Fruit fly (Drosophila melanogaster) whole organism, prepupa: ENCODE data around the gene CG11560.

Experiments used
- CG10631 ChIP-seq: fragments of 200-800 bp; sonication (Bioruptor generic); optimal IDR thresholded peaks from 2 replicates; lab custom pipeline; 2016; ENCODE audit warnings: missing biosample characterization, missing genetic modification characterization
- CG10669 ChIP-seq: fragments of 200-800 bp; sonication (Bioruptor generic); optimal IDR thresholded peaks from 3 replicates; lab custom pipeline; 2018; ENCODE audit warnings: missing biosample characterization, mild to moderate bottlenecking, missing genetic modification characterization, moderate library complexity
- CG11762 ChIP-seq: fragments of 200-800 bp; sonication (Bioruptor generic); optimal IDR thresholded peaks from 3 replicates; lab custom pipeline; 2016; ENCODE audit warnings: missing biosample characterization, missing genetic modification characterization; ENCODE audit not compliant: insufficient read depth
- CG11902 ChIP-seq: fragments of 200-800 bp; sonication (Bioruptor generic); optimal IDR thresholded peaks from 3 replicates; lab custom pipeline; 2016; ENCODE audit warnings: missing biosample characterization, missing genetic modification characterization
- CG15336 ChIP-seq: fragments of 200-800 bp; sonication (Bioruptor generic); IDR thresholded peaks from 2 replicates; pipeline ENCODE4 v1.3.6; 2022; ENCODE audit warnings: missing biosample characterization, missing genetic modification characterization
- CG1621 ChIP-seq: fragments of 200-800 bp; sonication (Bioruptor generic); optimal IDR thresholded peaks from 3 replicates; lab custom pipeline; 2018; ENCODE audit warnings: missing biosample characterization, mild to moderate bottlenecking, missing genetic modification characterization
- CG16779 ChIP-seq: fragments of 200-800 bp; sonication (Bioruptor generic); optimal IDR thresholded peaks from 3 replicates; lab custom pipeline; 2017; ENCODE audit warnings: missing biosample characterization, mild to moderate bottlenecking, missing genetic modification characterization
- CG3032 ChIP-seq: fragments of 200-800 bp; optimal IDR thresholded peaks from 2 replicates; lab custom pipeline; 2019; ENCODE audit warnings: missing biosample characterization, mild to moderate bottlenecking, missing genetic modification characterization, moderate library complexity
- CG31627 ChIP-seq: fragments of 200-800 bp; sonication (Bioruptor generic); optimal IDR thresholded peaks from 3 replicates; lab custom pipeline; 2016; ENCODE audit warnings: missing biosample characterization, missing genetic modification characterization
- CG32006 ChIP-seq: fragments of 200-800 bp; sonication (Bioruptor generic); optimal IDR thresholded peaks from 3 replicates; lab custom pipeline; 2017; ENCODE audit warnings: missing biosample characterization, mild to moderate bottlenecking, missing genetic modification characterization
- CG34406 ChIP-seq: fragments of 200-800 bp; sonication (Bioruptor generic); optimal IDR thresholded peaks from 3 replicates; lab custom pipeline; 2016; ENCODE audit warnings: missing biosample characterization, missing genetic modification characterization
- CG4318 ChIP-seq: fragments of 200-800 bp; sonication (Bioruptor generic); optimal IDR thresholded peaks from 3 replicates; lab custom pipeline; 2017; ENCODE audit warnings: missing biosample characterization, mild to moderate bottlenecking, missing genetic modification characterization
- CG6276 ChIP-seq: fragments of 200-800 bp; sonication (Bioruptor generic); optimal IDR thresholded peaks from 2 replicates; lab custom pipeline; 2017; ENCODE audit warnings: missing biosample characterization, mild to moderate bottlenecking, missing genetic modification characterization
- CG6792 ChIP-seq: fragments of 200-800 bp; sonication (Bioruptor generic); optimal IDR thresholded peaks from 3 replicates; lab custom pipeline; 2016; ENCODE audit warnings: missing biosample characterization, missing genetic modification characterization
- CG6808 ChIP-seq: fragments of 200-800 bp; sonication (Bioruptor generic); optimal IDR thresholded peaks from 3 replicates; lab custom pipeline; 2017; ENCODE audit warnings: missing biosample characterization, missing genetic modification characterization, mild to moderate bottlenecking, moderate library complexity, missing genetic modification reagents
- CG6854 ChIP-seq: fragments of 200-800 bp; sonication (Bioruptor generic); optimal IDR thresholded peaks from 2 replicates; lab custom pipeline; 2017; ENCODE audit warnings: missing biosample characterization, mild to moderate bottlenecking, missing genetic modification characterization
- CG7368 ChIP-seq: fragments of 200-800 bp; sonication (Bioruptor generic); optimal IDR thresholded peaks from 3 replicates; lab custom pipeline; 2016; ENCODE audit warnings: missing biosample characterization, missing genetic modification characterization
- CG8119 ChIP-seq: fragments of 200-800 bp; sonication (Bioruptor generic); IDR thresholded peaks from 3 replicates; pipeline ENCODE4 v1.3.6; 2022; ENCODE audit warnings: missing biosample characterization, missing genetic modification characterization
- CG8319 ChIP-seq: fragments of 200-800 bp; sonication (Bioruptor generic); optimal IDR thresholded peaks from 3 replicates; lab custom pipeline; 2016; ENCODE audit warnings: missing biosample characterization, missing genetic modification characterization
- CG9139 ChIP-seq: fragments of 200-800 bp; sonication (Bioruptor generic); optimal IDR thresholded peaks from 3 replicates; lab custom pipeline; 2017; ENCODE audit warnings: missing biosample characterization, mild to moderate bottlenecking, missing genetic modification characterization
- Eip75B ChIP-seq: fragments of 200-800 bp; sonication (Bioruptor generic); optimal IDR thresholded peaks from 3 replicates; lab custom pipeline; 2016; ENCODE audit warnings: missing biosample characterization, missing genetic modification characterization
- Eip78C ChIP-seq: fragments of 200-800 bp; sonication (Bioruptor generic); peaks from one replicate; lab custom pipeline; 2016; ENCODE audit warnings: missing biosample characterization, missing genetic modification characterization
- Eip93F ChIP-seq: fragments of 200-800 bp; sonication (Bioruptor generic); optimal IDR thresholded peaks from 2 replicates; lab custom pipeline; 2016; ENCODE audit warnings: missing biosample characterization, mild to moderate bottlenecking, missing genetic modification characterization
- Ets21C ChIP-seq: fragments of 200-800 bp; sonication (Bioruptor generic); optimal IDR thresholded peaks from 3 replicates; lab custom pipeline; 2016; ENCODE audit warnings: missing biosample characterization, missing genetic modification characterization
- Ets96B ChIP-seq: fragments of 200-800 bp; optimal IDR thresholded peaks from 2 replicates; lab custom pipeline; 2019; ENCODE audit warnings: missing biosample characterization, mild to moderate bottlenecking, missing genetic modification characterization, moderate library complexity
- Hr38 ChIP-seq: sonication (Bioruptor generic); optimal IDR thresholded peaks from 2 replicates; lab custom pipeline; 2016; ENCODE audit warnings: missing biosample characterization, missing genetic modification characterization
- Hr39 ChIP-seq: fragments of 200-800 bp; sonication (Bioruptor generic); optimal IDR thresholded peaks from 2 replicates; lab custom pipeline; 2016; ENCODE audit warnings: missing biosample characterization, missing genetic modification characterization
- Lpt ChIP-seq: fragments of 200-800 bp; sonication (Bioruptor generic); optimal IDR thresholded peaks from 3 replicates; lab custom pipeline; 2016; ENCODE audit warnings: missing biosample characterization, missing genetic modification characterization
- Met ChIP-seq: fragments of 200-800 bp; sonication (Bioruptor generic); optimal IDR thresholded peaks from 3 replicates; lab custom pipeline; 2016; ENCODE audit warnings: missing biosample characterization, missing genetic modification characterization
- OdsH ChIP-seq: fragments of 200-800 bp; sonication (Bioruptor generic); optimal IDR thresholded peaks from 3 replicates; lab custom pipeline; 2016; ENCODE audit warnings: missing biosample characterization, missing genetic modification characterization
- Smox ChIP-seq: fragments of 200-800 bp; sonication (Bioruptor generic); optimal IDR thresholded peaks from 3 replicates; lab custom pipeline; 2016; ENCODE audit warnings: missing biosample characterization, missing genetic modification characterization
- Sox102F ChIP-seq: fragments of 200-800 bp; sonication (Bioruptor generic); optimal IDR thresholded peaks from 2 replicates; lab custom pipeline; 2016; ENCODE audit warnings: missing biosample characterization, mild to moderate bottlenecking, missing genetic modification characterization
- Sox15 ChIP-seq: fragments of 200-800 bp; sonication (Bioruptor generic); optimal IDR thresholded peaks from 3 replicates; lab custom pipeline; 2016; ENCODE audit warnings: missing biosample characterization, missing genetic modification characterization
- achi ChIP-seq: fragments of 200-800 bp; sonication (Bioruptor generic); optimal IDR thresholded peaks from 3 replicates; lab custom pipeline; 2016; ENCODE audit warnings: missing biosample characterization, missing genetic modification characterization
- acj6 ChIP-seq: fragments of 200-800 bp; sonication (Bioruptor generic); optimal IDR thresholded peaks from 3 replicates; lab custom pipeline; 2016; ENCODE audit warnings: missing biosample characterization, missing genetic modification characterization
- cyc ChIP-seq: fragments of 200-800 bp; sonication (Bioruptor generic); optimal IDR thresholded peaks from 3 replicates; lab custom pipeline; 2016; ENCODE audit warnings: missing biosample characterization, missing genetic modification characterization
- dac ChIP-seq: fragments of 200-800 bp; sonication (Bioruptor generic); optimal IDR thresholded peaks from 2 replicates; lab custom pipeline; 2017; ENCODE audit warnings: missing biosample characterization, mild to moderate bottlenecking, missing genetic modification characterization
- dsx ChIP-seq: fragments of 200-800 bp; optimal IDR thresholded peaks from 3 replicates; lab custom pipeline; 2019; ENCODE audit warnings: missing biosample characterization, mild to moderate bottlenecking, missing genetic modification characterization, moderate library complexity; ENCODE audit not compliant: poor library complexity, severe bottlenecking
- esn ChIP-seq: fragments of 200-800 bp; sonication (Bioruptor generic); optimal IDR thresholded peaks from 2 replicates; lab custom pipeline; 2016; ENCODE audit warnings: missing biosample characterization, mild to moderate bottlenecking, missing genetic modification characterization, moderate library complexity
- fd59A ChIP-seq: fragments of 200-800 bp; sonication (Bioruptor generic); optimal IDR thresholded peaks from 2 replicates; lab custom pipeline; 2017; ENCODE audit warnings: missing biosample characterization, mild to moderate bottlenecking, missing genetic modification characterization, missing genetic modification reagents
- net ChIP-seq: fragments of 200-800 bp; sonication (Bioruptor generic); optimal IDR thresholded peaks from 3 replicates; lab custom pipeline; 2016; ENCODE audit warnings: missing biosample characterization, missing genetic modification characterization
- ss ChIP-seq, 2 experiments: fragments of 200-800 bp; sonication (Bioruptor generic); optimal IDR thresholded peaks; 2 replicates in 1 of 2; 3 replicates in 1 of 2; lab custom pipeline; 2017 to 2018; ENCODE audit warnings: mild to moderate bottlenecking in 2 of 2, missing biosample characterization in 2 of 2, missing genetic modification characterization in 2 of 2, moderate library complexity in 1 of 2
- svp ChIP-seq: fragments of 200-800 bp; sonication (Bioruptor generic); peaks from one replicate; lab custom pipeline; 2016; ENCODE audit warnings: missing biosample characterization, missing genetic modification characterization
- topi ChIP-seq: fragments of 200-800 bp; sonication (Bioruptor generic); optimal IDR thresholded peaks from 3 replicates; lab custom pipeline; 2016; ENCODE audit warnings: missing biosample characterization, missing genetic modification characterization
- vri ChIP-seq: fragments of 200-800 bp; sonication (Bioruptor generic); optimal IDR thresholded peaks from 3 replicates; lab custom pipeline; 2016; ENCODE audit warnings: missing biosample characterization, mild to moderate bottlenecking, missing genetic modification characterization

Gene CG11560

dm6 chr3L:12096799-12097662 is 22.8 kb upstream of the CG11560 start (continued):
- peak; percentile 6 for TF ChIP-seq Sox15 (GFP tag; lab: Kevin White, UChicago)
- TF ChIP-seq Smox (GFP tag; lab: Kevin White, UChicago): peak; percentile 66
- peak; percentile 35 for TF ChIP-seq dac (GFP tag; lab: Kevin White, UChicago)
- TF ChIP-seq CG7368: peak; percentile 12
- TF ChIP-seq esn: peak; percentile 50
- peak; percentile 53 for TF ChIP-seq CG4318 (GFP tag; lab: Kevin White, UChicago)
- peak; percentile 34 for TF ChIP-seq OdsH (GFP tag; lab: Kevin White, UChicago)
- peak; percentile 32 for TF ChIP-seq CG31627 (GFP tag; lab: Kevin White, UChicago)
- no peak for TF ChIP-seq CG16779 (tag; lab: Kevin White, UChicago)
- TF ChIP-seq CG32006 (GFP tag; lab: Kevin White, UChicago): peak; percentile 73
- TF ChIP-seq CG3032 (tag; lab: Kevin White, UChicago): peak; percentile 74
- TF ChIP-seq CG8119 (GFP tag; lab: Robert Waterston, UW): peak; percentile 68
- TF ChIP-seq dsx: peak; percentile 66
- TF ChIP-seq CG10631 (GFP tag; lab: Kevin White, UChicago): peak; percentile 23
- peak; percentile 90 for TF ChIP-seq Eip78C (GFP tag; lab: Kevin White, UChicago)

- peak; percentile 27 for TF ChIP-seq OdsH (GFP tag; lab: Kevin White, UChicago)
- peak; percentile 72 to 81 for TF ChIP-seq ss (GFP tag; optimal IDR thresholded peaks at IDR 0.05; lab: Kevin White, UChicago)
- peak; percentile 21 for TF ChIP-seq CG34406 (GFP tag; lab: Kevin White, UChicago)
- TF ChIP-seq CG8319 (GFP tag; lab: Kevin White, UChicago): no peak
- no peak for TF ChIP-seq Eip75B (GFP tag; lab: Kevin White, UChicago)
- peak; percentile 7 for TF ChIP-seq Sox102F
- TF ChIP-seq CG9139 (GFP tag; lab: Kevin White, UChicago): no peak
- TF ChIP-seq CG15336: no peak
- TF ChIP-seq CG6276: no peak
- TF ChIP-seq CG31627 (GFP tag; lab: Kevin White, UChicago): no peak
- peak; percentile 61 for TF ChIP-seq CG6808 (GFP tag; lab: Kevin White, UChicago)
- peak; percentile 68 for TF ChIP-seq svp
- TF ChIP-seq Sox15 (GFP tag; lab: Kevin White, UChicago): peak; percentile 13
- TF ChIP-seq Met (GFP tag; lab: Kevin White, UChicago): peak; percentile 22
- peak; percentile 78 for TF ChIP-seq Ets96B
- TF ChIP-seq achi (GFP tag; lab: Kevin White, UChicago): peak; percentile 13
- no peak for TF ChIP-seq Hr38 (GFP tag; lab: Kevin White, UChicago)
- no peak for TF ChIP-seq Hr39 (GFP tag; lab: Kevin White, UChicago)
- peak; percentile 74 for TF ChIP-seq CG3032 (tag; lab: Kevin White, UChicago)
- TF ChIP-seq vri (GFP tag; lab: Kevin White, UChicago): peak; percentile 1
- TF ChIP-seq Ets21C (GFP tag; lab: Kevin White, UChicago): no peak
- TF ChIP-seq net: peak; percentile 37
- peak; percentile 59 for TF ChIP-seq dsx
- TF ChIP-seq CG1621: no peak
- peak; percentile 43 for TF ChIP-seq CG10669 (GFP tag; lab: Kevin White, UChicago)
- peak; percentile 88 for TF ChIP-seq Eip78C (GFP tag; lab: Kevin White, UChicago)
- no peak for TF ChIP-seq CG6854
- peak; percentile 55 for TF ChIP-seq CG10631 (GFP tag; lab: Kevin White, UChicago)
- TF ChIP-seq CG11902 (GFP tag; lab: Kevin White, UChicago): no peak
- no peak for TF ChIP-seq CG4318 (GFP tag; lab: Kevin White, UChicago)
- TF ChIP-seq Lpt (GFP tag; lab: Kevin White, UChicago): no peak
- peak; percentile 22 for TF ChIP-seq acj6 (GFP tag; lab: Kevin White, UChicago)
- TF ChIP-seq fd59A (GFP tag; lab: Kevin White, UChicago): peak; percentile 7
- TF ChIP-seq CG11762: no peak
- no peak for TF ChIP-seq Eip93F
- no peak for TF ChIP-seq CG8119 (GFP tag; lab: Robert Waterston, UW)
- TF ChIP-seq topi (GFP tag; lab: Kevin White, UChicago): peak; percentile 7
- peak; percentile 14 for TF ChIP-seq cyc (GFP tag; lab: Kevin White, UChicago)
- TF ChIP-seq CG6792 (GFP tag; lab: Kevin White, UChicago): peak; percentile 5
Measured at dm6 chr3L:12099329-12100031, 20.3 kb upstream of the CG11560 start.
